Fruit fly (Drosophila melanogaster): ENCODE measurements around the gene CG11357.

CG11357 gene

DNA sequence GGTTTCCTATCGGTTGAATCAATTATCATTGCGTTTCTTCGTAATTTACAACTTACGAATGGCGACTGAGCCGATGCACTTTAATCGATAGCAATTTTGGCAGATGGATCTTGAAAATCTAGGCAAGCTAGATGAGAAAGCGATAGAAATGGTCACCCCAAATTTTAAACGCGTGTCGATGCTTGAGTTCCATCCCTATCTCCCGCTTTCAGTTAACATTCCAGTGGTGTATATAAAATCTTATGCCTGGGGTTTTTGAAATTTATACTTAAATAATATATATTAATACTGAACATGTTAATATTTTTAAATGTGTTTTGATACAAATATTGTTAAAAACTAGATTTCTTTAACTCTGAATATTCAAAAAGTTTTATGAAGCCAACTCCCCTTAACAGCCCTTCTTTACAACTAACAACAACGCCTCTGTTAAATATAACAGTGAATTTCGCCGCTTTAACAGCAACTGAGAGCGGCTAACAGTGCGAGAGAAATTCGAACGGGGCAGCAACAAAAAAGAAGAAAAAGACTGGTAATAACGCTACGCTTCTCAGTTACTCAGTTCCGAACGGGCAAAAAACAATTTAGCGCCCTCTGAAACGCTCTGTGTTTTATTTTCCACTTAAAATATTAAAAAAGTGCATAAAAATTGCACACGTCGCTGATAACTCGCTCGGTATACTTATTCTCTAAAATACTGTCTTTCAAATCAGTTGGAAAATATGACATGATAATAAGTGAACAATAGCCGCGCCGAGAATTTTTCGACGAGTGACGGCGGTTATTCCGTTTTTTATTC is at the start of gene CG11357:
Gene CG11357 (plus strand): TSS at position 479 of the 799 bp plus-strand sequence.
- TF ChIP-seq ttk (optimal IDR thresholded peaks at IDR 0.05) (no peak), Sin3A (optimal IDR thresholded peaks at IDR 0.05) (no peak), Myc (optimal IDR thresholded peaks at IDR 0.05) (no peak), insv (optimal IDR thresholded peaks at IDR 0.05) (no peak), h (optimal IDR thresholded peaks at IDR 0.05) (no peak), psq (optimal IDR thresholded peaks at IDR 0.05) (no peak)

DNA sequence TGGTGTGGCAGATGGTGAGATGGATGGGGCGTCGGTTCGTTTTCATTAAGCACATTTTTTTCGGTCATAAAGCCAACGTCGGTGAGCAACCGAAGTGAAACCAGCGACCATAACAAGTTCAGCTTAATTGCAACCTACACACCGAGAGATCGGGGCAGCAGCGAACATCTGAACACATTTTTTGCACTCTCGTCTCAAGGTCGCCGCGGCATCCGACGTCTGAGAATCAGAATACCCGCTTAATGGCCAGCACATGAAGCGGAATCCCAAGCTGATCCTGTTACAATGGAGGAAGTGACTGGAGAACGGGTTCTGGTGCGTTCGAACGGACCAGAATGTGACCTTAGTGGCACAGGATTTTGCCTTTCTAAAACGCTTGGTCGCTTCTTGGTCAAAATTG is 48.2 kb upstream of the CG11357 start:
- TF ChIP-seq ttk (optimal IDR thresholded peaks at IDR 0.05), result no peak
- no peak for TF ChIP-seq insv (optimal IDR thresholded peaks at IDR 0.05)
- TF ChIP-seq h (optimal IDR thresholded peaks at IDR 0.05), result no peak
- TF ChIP-seq psq (optimal IDR thresholded peaks at IDR 0.05), result no peak
- TF ChIP-seq Myc (optimal IDR thresholded peaks at IDR 0.05), result no peak
- no peak for TF ChIP-seq Sin3A (optimal IDR thresholded peaks at IDR 0.05)

DNA sequence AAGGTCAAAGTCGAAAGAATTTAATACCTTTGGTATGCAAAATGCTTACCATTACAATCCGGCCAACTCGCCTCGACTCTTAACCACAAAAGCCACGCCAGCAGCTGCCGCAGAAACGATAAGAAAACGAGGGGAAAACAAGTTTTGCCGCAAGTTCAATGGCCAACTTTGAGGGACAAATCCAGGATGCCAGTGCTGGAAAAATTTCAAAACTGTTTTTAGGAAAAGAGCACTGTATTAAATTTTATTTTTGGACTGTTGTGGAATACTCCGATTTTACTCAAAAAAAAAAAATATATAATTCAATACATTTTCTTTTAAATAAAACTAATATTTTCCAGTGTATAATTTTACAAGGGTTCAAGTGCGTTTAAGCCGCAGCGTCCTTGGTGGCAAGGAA is 47.2 kb upstream of the CG11357 start:
- TF ChIP-seq psq (optimal IDR thresholded peaks at IDR 0.05) (no peak), Myc (optimal IDR thresholded peaks at IDR 0.05) (no peak), h (optimal IDR thresholded peaks at IDR 0.05) (no peak), ttk (optimal IDR thresholded peaks at IDR 0.05) (no peak), insv (optimal IDR thresholded peaks at IDR 0.05) (no peak), Sin3A (optimal IDR thresholded peaks at IDR 0.05) (no peak)

DNA sequence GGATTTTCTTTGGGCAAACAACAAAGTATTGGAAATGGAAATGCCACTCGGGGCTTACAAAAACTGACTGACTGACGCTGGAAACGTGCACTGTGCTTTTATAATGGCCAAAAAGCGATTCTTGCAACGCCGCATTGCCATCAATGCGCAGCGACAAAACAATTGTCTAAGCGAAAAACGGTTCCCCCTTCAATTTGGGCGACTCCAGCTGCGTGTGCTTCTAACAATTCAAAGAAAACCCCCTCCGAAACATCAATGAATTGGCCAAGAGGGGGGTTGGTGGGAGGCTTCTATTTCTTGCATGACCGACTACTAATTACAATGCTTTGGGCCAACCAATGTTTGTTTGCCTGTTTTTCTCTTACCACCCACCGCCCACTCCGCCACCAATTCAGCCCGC is 44.2 kb upstream of the CG11357 start, which contains the start of gene CG13721:
Gene CG13721 (minus strand): TSS at position 101 of the 400 bp plus-strand sequence.
- TF ChIP-seq h (optimal IDR thresholded peaks at IDR 0.05), result no peak
- no peak for TF ChIP-seq ttk (optimal IDR thresholded peaks at IDR 0.05)

DNA sequence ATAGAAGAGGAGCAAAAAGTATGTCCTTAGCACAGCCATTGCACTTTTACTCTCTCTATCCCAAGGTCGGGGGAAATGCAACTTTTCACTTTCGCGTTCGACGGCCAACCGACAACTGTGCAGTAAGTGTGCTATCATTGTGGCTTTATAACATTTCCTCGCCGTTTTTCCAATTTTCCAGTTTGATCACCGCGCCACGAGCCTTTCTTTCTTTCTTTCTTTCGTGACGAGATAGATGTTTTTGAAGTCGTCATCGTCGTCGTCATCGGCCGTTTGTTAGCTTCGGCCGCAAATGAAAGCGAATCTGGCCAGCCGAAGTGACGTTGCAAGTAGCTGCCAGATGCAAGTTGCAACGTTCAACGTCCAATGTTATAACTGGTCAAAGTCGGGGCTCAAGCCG is 41.5 kb upstream of the CG11357 start, which contains the start of gene CG13720:
Gene CG13720 (minus strand): TSS at position 101 of the 400 bp plus-strand sequence.
- TF ChIP-seq insv (optimal IDR thresholded peaks at IDR 0.05) (no peak), h (optimal IDR thresholded peaks at IDR 0.05) (no peak), Myc (optimal IDR thresholded peaks at IDR 0.05) (no peak), psq (optimal IDR thresholded peaks at IDR 0.05) (no peak), Sin3A (optimal IDR thresholded peaks at IDR 0.05) (no peak), ttk (optimal IDR thresholded peaks at IDR 0.05) (no peak)

DNA sequence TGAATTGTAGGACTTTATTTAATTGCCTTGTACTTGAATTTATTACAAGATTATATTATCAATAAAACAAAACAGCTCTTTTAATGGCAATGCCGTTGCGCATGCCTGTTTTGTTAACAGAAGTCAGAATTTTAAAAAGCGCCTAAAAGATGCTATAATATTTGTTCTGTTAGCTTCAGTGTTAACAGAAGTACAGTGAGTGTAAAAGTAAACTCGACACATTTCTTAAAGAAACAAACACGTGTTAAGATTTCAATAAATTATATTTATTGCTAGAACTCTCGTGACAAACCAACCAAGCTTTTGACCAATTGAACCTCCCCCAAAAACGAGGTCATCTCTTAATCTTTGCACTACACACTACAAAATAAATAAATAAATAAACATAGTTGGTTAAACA is 40.4 kb upstream of the CG11357 start:
- TF ChIP-seq h (optimal IDR thresholded peaks at IDR 0.05) (no peak), insv (optimal IDR thresholded peaks at IDR 0.05) (no peak), psq (optimal IDR thresholded peaks at IDR 0.05) (no peak), ttk (optimal IDR thresholded peaks at IDR 0.05) (no peak), Sin3A (optimal IDR thresholded peaks at IDR 0.05) (no peak), Myc (optimal IDR thresholded peaks at IDR 0.05) (no peak)

DNA sequence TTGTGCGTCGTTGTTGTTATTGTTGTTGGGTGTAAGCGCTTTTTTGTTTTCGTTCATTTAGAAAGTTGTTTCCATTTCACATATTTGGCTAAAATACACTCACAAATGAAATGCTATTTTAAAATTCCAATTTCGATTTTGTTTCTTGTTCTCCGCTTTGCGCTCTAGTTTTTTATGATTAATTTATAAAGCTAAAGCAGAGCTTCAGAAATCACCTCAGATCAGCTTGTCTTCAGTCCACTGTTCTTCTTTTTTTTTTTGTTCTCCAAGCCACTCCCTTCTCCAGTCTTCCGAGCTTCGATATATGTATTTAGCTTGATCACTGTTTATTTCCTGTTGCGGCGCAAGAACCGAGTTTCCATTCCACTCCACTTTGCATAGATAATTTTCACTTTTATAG is 34.0 kb upstream of the CG11357 start:
- no peak for TF ChIP-seq ttk (optimal IDR thresholded peaks at IDR 0.05)
- TF ChIP-seq insv (optimal IDR thresholded peaks at IDR 0.05), result no peak
- TF ChIP-seq Myc (optimal IDR thresholded peaks at IDR 0.05), result no peak
- TF ChIP-seq h (optimal IDR thresholded peaks at IDR 0.05), result no peak
- no peak for TF ChIP-seq psq (optimal IDR thresholded peaks at IDR 0.05)
- no peak for TF ChIP-seq Sin3A (optimal IDR thresholded peaks at IDR 0.05)

DNA sequence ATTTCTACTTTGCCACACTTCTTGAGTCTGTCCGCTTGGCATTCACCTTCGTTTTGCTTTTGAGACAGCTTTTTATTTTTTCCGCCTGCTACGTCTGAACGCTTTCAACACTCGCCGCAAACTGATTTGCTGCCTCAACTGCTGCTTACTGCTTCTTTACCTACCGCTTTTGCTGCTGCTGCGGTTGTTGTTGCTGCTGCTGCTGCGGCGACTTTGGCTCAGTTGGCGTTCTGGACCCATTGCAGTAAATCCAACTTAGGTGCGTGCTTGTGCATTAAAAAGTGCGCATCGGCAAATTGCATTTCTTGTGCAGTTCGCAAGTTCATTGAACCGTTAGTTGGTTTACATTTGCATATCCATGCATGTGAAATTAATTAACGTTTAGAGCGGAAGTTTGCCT is 33.5 kb upstream of the CG11357 start, which contains the start of gene NT1:
Gene NT1 (minus strand): TSS at position 127 of the 400 bp plus-strand sequence.
- TF ChIP-seq Myc (optimal IDR thresholded peaks at IDR 0.05) (no peak), insv (optimal IDR thresholded peaks at IDR 0.05) (no peak), h (optimal IDR thresholded peaks at IDR 0.05) (no peak), Sin3A (optimal IDR thresholded peaks at IDR 0.05) (no peak), psq (optimal IDR thresholded peaks at IDR 0.05) (no peak), ttk (optimal IDR thresholded peaks at IDR 0.05) (no peak)

DNA sequence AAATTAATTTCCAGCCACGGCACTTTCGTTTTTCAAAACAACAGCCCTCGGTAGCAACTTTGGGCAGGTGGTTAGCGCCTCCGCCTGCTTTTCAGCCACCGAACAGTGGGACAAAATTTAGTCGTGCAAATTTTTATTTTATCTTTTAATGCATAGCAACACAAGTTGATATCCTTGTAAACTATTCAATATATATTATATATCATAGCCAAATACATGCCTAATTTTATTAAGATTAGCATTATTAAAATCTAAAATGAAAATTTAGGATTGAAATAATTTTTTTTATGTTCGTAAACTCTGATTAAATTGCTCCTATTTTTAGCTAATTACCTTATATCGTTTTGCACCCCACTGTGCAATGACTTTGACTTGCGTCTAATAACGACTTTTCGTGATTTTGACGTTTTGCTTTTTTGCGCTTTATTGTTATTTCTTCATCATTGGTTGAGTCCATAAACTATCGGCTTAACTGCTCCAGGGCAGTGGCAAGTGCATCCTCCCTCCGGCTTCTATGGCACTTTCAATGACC is 32.9 kb upstream of the CG11357 start:
- no peak for TF ChIP-seq Sin3A (optimal IDR thresholded peaks at IDR 0.05)
- TF ChIP-seq h (optimal IDR thresholded peaks at IDR 0.05), result no peak
- no peak for TF ChIP-seq ttk (optimal IDR thresholded peaks at IDR 0.05)
- TF ChIP-seq psq (optimal IDR thresholded peaks at IDR 0.05), result no peak
- no peak for TF ChIP-seq insv (optimal IDR thresholded peaks at IDR 0.05)
- no peak for TF ChIP-seq Myc (optimal IDR thresholded peaks at IDR 0.05)

DNA sequence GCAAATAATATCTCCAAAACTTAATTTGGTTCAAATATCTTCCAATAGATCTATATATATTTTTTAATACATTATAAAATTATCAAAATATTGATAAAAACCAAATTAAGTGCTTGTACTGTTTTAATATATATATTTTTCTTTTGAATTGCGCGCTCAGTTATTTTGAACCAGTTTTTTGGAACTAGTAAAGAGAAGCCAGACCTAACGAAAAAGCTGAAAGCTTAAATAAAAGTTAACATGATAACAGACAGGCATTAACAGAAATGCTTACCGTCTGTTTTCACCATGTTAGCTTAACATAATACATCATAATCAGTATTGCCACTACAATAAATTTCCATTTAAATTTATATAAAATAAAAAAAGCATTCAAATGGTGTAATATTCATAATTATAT is 31.5 kb upstream of the CG11357 start:
- TF ChIP-seq h (optimal IDR thresholded peaks at IDR 0.05), result no peak
- TF ChIP-seq ttk (optimal IDR thresholded peaks at IDR 0.05), result no peak
- TF ChIP-seq Myc (optimal IDR thresholded peaks at IDR 0.05), result no peak
- TF ChIP-seq insv (optimal IDR thresholded peaks at IDR 0.05), result no peak
- no peak for TF ChIP-seq psq (optimal IDR thresholded peaks at IDR 0.05)
- TF ChIP-seq Sin3A (optimal IDR thresholded peaks at IDR 0.05), result no peak

DNA sequence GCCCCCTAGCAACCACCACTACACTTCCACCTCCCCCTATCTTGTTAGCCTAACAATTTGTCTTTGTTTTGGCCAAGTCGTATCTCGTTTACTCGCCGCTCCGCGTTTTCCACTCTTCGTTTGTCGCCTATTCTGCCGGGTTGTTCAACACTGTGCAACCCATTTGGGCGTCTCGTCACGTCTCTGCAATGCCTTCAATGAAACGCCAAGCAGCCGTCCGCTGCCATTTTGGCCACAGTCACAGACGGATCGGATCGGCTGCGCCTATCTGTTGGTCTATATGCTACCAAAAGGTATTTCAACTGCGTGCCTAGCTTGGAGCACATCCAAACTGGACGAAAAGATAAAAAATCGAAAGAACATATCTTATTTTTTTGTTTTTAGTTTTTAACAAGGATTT is 25.5 kb upstream of the CG11357 start:
- TF ChIP-seq psq (optimal IDR thresholded peaks at IDR 0.05), result no peak
- no peak for TF ChIP-seq Myc (optimal IDR thresholded peaks at IDR 0.05)
- TF ChIP-seq ttk (optimal IDR thresholded peaks at IDR 0.05), result no peak
- no peak for TF ChIP-seq Sin3A (optimal IDR thresholded peaks at IDR 0.05)
- TF ChIP-seq h (optimal IDR thresholded peaks at IDR 0.05), result no peak
- no peak for TF ChIP-seq insv (optimal IDR thresholded peaks at IDR 0.05)

DNA sequence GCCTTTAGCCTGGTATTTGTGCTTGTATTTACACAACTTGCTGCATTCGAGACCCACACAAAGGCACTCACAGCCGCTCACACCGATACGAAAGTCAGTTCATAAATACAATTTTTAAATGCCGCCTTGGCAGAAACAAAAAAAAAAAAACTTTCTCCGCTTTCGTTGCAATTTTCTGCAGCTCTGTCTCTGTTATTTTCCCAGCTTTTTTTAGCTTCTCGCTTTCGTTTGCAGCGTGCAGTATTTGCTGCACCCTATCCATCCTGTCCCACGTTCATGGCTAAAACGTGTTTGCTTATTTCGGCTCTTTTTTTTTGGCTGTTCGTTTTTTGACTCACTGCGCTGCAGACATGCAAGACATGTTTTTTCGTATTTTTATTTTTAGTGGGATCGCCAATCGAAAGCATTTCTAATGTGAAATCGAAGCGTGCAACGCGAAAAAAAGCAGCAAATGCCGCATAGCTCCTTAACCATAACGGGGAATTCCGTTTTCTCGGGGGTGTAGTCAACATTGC is 22.4 kb upstream of the CG11357 start:
- TF ChIP-seq Sin3A (optimal IDR thresholded peaks at IDR 0.05) (no peak), h (optimal IDR thresholded peaks at IDR 0.05) (no peak), ttk (optimal IDR thresholded peaks at IDR 0.05) (no peak)

All from Kc167 (cell line).